Worm (Caenorhabditis elegans): ENCODE results near the gene T19C9.8.

T19C9.8 gene

ce11 chrV:17238799-17239198, at the start of gene T19C9.8:
TSS of gene T19C9.8 (plus strand) at chrV:17239097.
- no peak for TF ChIP-seq sox-2 (GFP tag; IDR thresholded peaks at IDR 0.05)
- no peak for TF ChIP-seq ceh-24 (tag; optimal IDR thresholded peaks at IDR 0.05)
- TF ChIP-seq K02D7.2 (tag; optimal IDR thresholded peaks at IDR 0.05): no peak
- no peak for TF ChIP-seq lin-11 (tag; optimal IDR thresholded peaks at IDR 0.05)
- TF ChIP-seq ceh-48 (tag; optimal IDR thresholded peaks at IDR 0.05): no peak

DNA sequence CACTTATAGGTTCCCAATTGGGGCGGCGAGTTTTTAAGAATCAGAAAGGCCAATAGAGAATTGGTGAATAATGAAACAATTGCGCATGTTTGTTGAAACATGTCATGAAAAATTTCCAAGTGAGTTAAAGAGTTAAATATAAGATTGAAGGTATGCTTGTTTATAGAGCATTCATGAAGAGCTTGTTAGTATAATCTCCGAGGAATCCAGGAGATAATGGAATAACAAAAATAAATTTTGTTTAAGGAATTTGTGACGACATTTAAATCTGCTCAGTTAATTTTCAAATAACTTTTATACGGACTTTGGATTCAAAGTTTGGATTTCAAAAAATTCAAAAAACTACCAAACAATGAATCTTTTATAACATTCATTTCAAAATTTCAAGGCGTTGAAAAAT, 48.5 kb upstream of the T19C9.8 start, which contains the start of gene str-199:
str-199 (minus strand) TSS at position 101 of the 400 bp plus-strand sequence.
- TF ChIP-seq ceh-6 (GFP tag; optimal IDR thresholded peaks at IDR 0.05): no peak
- no peak for TF ChIP-seq unc-3 (GFP tag; conservative IDR thresholded peaks at IDR 0.05)
- no peak for TF ChIP-seq unc-3 (tag; optimal IDR thresholded peaks at IDR 0.05)
- no peak for TF ChIP-seq mec-3 (tag; optimal IDR thresholded peaks at IDR 0.05; ENCODE audit: borderline replicate concordance)
- TF ChIP-seq madf-2 (tag; optimal IDR thresholded peaks at IDR 0.05): no peak
- no peak for TF ChIP-seq nhr-11 (tag; optimal IDR thresholded peaks at IDR 0.05)
- no peak for TF ChIP-seq dve-1 (tag; optimal IDR thresholded peaks at IDR 0.05)
- TF ChIP-seq sox-4 (tag; optimal IDR thresholded peaks at IDR 0.05): no peak
- no peak for TF ChIP-seq pat-9 (tag; optimal IDR thresholded peaks at IDR 0.05)
- TF ChIP-seq ceh-30 (tag; optimal IDR thresholded peaks at IDR 0.05): no peak
- no peak for TF ChIP-seq C08G9.2 (tag; optimal IDR thresholded peaks at IDR 0.05)
- TF ChIP-seq K02D7.2 (tag; optimal IDR thresholded peaks at IDR 0.05): no peak
- TF ChIP-seq C38D4.7 (GFP tag; optimal IDR thresholded peaks at IDR 0.05): no peak
- no peak for TF ChIP-seq pha-2 (tag; optimal IDR thresholded peaks at IDR 0.05)
- TF ChIP-seq fax-1 (tag; optimal IDR thresholded peaks at IDR 0.05): no peak
- no peak for TF ChIP-seq ttx-3 (tag; optimal IDR thresholded peaks at IDR 0.05)
- no peak for TF ChIP-seq fkh-6 (tag; optimal IDR thresholded peaks at IDR 0.05)
- no peak for TF ChIP-seq ceh-18 (tag; optimal IDR thresholded peaks at IDR 0.05)

- TF ChIP-seq ceh-30 (tag; optimal IDR thresholded peaks at IDR 0.05) (no peak), tbx-2 (tag; optimal IDR thresholded peaks at IDR 0.05) (no peak), lim-6 (tag; optimal IDR thresholded peaks at IDR 0.05) (no peak), ceh-24 (tag; optimal IDR thresholded peaks at IDR 0.05) (no peak), odd-2 (tag; optimal IDR thresholded peaks at IDR 0.05) (no peak), unc-42 (tag; optimal IDR thresholded peaks at IDR 0.05) (no peak), K02D7.2 (tag; optimal IDR thresholded peaks at IDR 0.05) (no peak), unc-55 (GFP tag; optimal IDR thresholded peaks at IDR 0.05) (no peak), sox-4 (tag; optimal IDR thresholded peaks at IDR 0.05) (no peak), ceh-22 (tag; optimal IDR thresholded peaks at IDR 0.05) (no peak), rnt-1 (tag; optimal IDR thresholded peaks at IDR 0.05) (no peak), pqm-1 (tag; optimal IDR thresholded peaks at IDR 0.05) (no peak), pros-1 (tag; optimal IDR thresholded peaks at IDR 0.05) (no peak)
Measured at ce11 chrV:17192238-17192637, 46.7 kb upstream of the T19C9.8 start, which contains the start of gene srz-47. TSS of gene srz-47 (minus strand) at chrV:17192338.

DNA sequence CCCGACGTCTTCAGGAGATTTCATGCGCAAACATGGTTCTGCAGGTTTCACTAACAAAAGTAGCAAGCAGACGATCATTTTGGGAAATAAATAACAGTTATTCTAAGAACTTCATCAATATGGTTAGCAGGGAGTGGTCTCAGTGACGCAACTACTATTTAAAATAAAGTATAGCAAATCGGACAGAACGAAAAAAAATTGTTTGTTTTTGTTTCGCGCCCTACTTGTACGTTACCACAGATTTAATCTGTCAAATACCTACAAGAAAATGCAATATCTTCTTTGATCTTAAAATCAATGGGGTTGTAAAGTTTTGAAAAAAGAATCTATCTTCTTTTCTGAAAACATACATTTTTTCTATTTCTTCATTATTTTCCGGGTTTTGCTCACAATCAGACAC, 40.0 kb upstream of the T19C9.8 start, which contains the start of gene srz-96:
srz-96 (plus strand) TSS at position 301 of the 400 bp plus-strand sequence.
- TF ChIP-seq ceh-30 (tag; optimal IDR thresholded peaks at IDR 0.05): no peak
- TF ChIP-seq nfya-1 (tag; optimal IDR thresholded peaks at IDR 0.05): no peak
- TF ChIP-seq ceh-48 (tag; optimal IDR thresholded peaks at IDR 0.05): no peak
- no peak for TF ChIP-seq madf-2 (tag; optimal IDR thresholded peaks at IDR 0.05)
- TF ChIP-seq dmd-4 (tag; optimal IDR thresholded peaks at IDR 0.05; ENCODE audit: borderline replicate concordance): no peak
- no peak for TF ChIP-seq pax-1 (tag; optimal IDR thresholded peaks at IDR 0.05)
- no peak for TF ChIP-seq hlh-13 (GFP tag; optimal IDR thresholded peaks at IDR 0.05)
- no peak for TF ChIP-seq mec-3 (tag; optimal IDR thresholded peaks at IDR 0.05; ENCODE audit: borderline replicate concordance)
- no peak for TF ChIP-seq hlh-6 (tag; optimal IDR thresholded peaks at IDR 0.05)
- TF ChIP-seq pqm-1 (tag; optimal IDR thresholded peaks at IDR 0.05): no peak
- no peak for TF ChIP-seq K09A11.1 (tag; optimal IDR thresholded peaks at IDR 0.05; ENCODE audit: insufficient read depth)
- TF ChIP-seq tbx-7 (tag; optimal IDR thresholded peaks at IDR 0.05): no peak
- no peak for TF ChIP-seq ref-2 (tag; optimal IDR thresholded peaks at IDR 0.05)
- TF ChIP-seq sox-4 (tag; optimal IDR thresholded peaks at IDR 0.05): no peak
- no peak for TF ChIP-seq unc-3 (GFP tag; conservative IDR thresholded peaks at IDR 0.05)
- TF ChIP-seq unc-3 (tag; optimal IDR thresholded peaks at IDR 0.05): no peak
- no peak for TF ChIP-seq fkh-10 (GFP tag; optimal IDR thresholded peaks at IDR 0.05)
- no peak for TF ChIP-seq ceh-22 (tag; optimal IDR thresholded peaks at IDR 0.05)

Data from whole organism, late embryonic.